Worm (Caenorhabditis elegans): ENCODE data around the gene sri-42.

- no peak for TF ChIP-seq aly-2 (tag; optimal IDR thresholded peaks at IDR 0.05)
- no peak for TF ChIP-seq fkh-10 (GFP tag; optimal IDR thresholded peaks at IDR 0.05)
- no peak for TF ChIP-seq nhr-76 (tag; optimal IDR thresholded peaks at IDR 0.05)
- no peak for TF ChIP-seq unc-62 (GFP tag; optimal IDR thresholded peaks at IDR 0.05 in 1 of 2)
- TF ChIP-seq unc-62 (tag; optimal IDR thresholded peaks at IDR 0.05): no peak
- TF ChIP-seq ces-1 (GFP tag; optimal IDR thresholded peaks at IDR 0.05): no peak
- no peak for TF ChIP-seq lin-15B (tag; optimal IDR thresholded peaks at IDR 0.05)
- no peak for TF ChIP-seq hmg-1.1 (GFP tag; IDR thresholded peaks at IDR 0.05)
- TF ChIP-seq nhr-28 (tag; optimal IDR thresholded peaks at IDR 0.05): no peak
- TF ChIP-seq lin-13 (GFP tag; optimal IDR thresholded peaks at IDR 0.05): no peak
- TF ChIP-seq ama-1 (optimal IDR thresholded peaks at IDR 0.05): no peak
- TF ChIP-seq nhr-6 (tag; optimal IDR thresholded peaks at IDR 0.05): no peak
- no peak for TF ChIP-seq Y75B8A.6 (GFP tag; IDR thresholded peaks at IDR 0.05)
Observed at ce11 chrII:3151615-3152014, 8.9 kb upstream of the sri-42 start, which contains the start of the genes T10D4.14 and T10D4.19.

All from whole organism, L4 larva.